Worm (Caenorhabditis elegans): ENCODE measurements around the gene lrr-1.

DNA sequence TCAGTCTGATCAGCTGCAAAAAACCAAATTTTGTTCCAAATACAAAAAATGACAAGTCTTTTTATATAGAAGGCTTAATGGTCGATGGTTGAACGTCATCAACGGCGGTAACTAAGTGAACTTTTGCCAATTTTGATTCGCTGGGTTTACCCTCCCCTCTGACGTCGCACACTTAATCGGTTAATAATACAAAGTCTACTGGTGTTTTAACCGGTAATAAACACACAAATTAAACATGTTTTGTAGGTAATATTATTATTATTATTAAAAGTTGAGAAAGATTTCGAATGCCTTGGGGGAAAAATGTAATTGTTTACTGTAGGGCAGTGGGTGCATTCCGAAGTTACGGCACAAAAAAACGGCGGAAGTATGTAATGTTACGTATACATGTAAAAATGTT, 24.5 kb upstream of the lrr-1 start, which contains the start of gene pho-12:
- no peak for TF ChIP-seq lim-6 (tag; optimal IDR thresholded peaks at IDR 0.05)
- TF ChIP-seq hlh-6 (tag; optimal IDR thresholded peaks at IDR 0.05), result no peak
- no peak for TF ChIP-seq ttx-3 (tag; optimal IDR thresholded peaks at IDR 0.05)
- no peak for TF ChIP-seq fkh-10 (GFP tag; optimal IDR thresholded peaks at IDR 0.05)
- TF ChIP-seq pros-1 (tag; optimal IDR thresholded peaks at IDR 0.05), result no peak
- TF ChIP-seq sdc-2 (tag; optimal IDR thresholded peaks at IDR 0.05), result no peak
- TF ChIP-seq fkh-6 (tag; optimal IDR thresholded peaks at IDR 0.05), result no peak
- TF ChIP-seq ceh-31 (tag; optimal IDR thresholded peaks at IDR 0.05), result no peak
- no peak for TF ChIP-seq unc-55 (GFP tag; optimal IDR thresholded peaks at IDR 0.05)
- TF ChIP-seq rnt-1 (tag; optimal IDR thresholded peaks at IDR 0.05), result no peak

All from whole organism, late embryonic.